Worm (Caenorhabditis elegans) whole organism, young adult: Measurements from ENCODE around the gene nra-1.
A peak's percentile ranks its signal among the peaks of the same experiment; 100 is the strongest.

Source experiments
- B0336.3 ChIP-seq: fragments of 200-800 bp; sonication (Bioruptor generic); IDR thresholded peaks from 2 replicates; pipeline ENCODE4 v1.3.6; 2022; ENCODE audit warnings: missing genetic modification characterization, missing compliant biosample characterization
- D2030.7 ChIP-seq: fragments of 200-800 bp; sonication (Bioruptor generic); IDR thresholded peaks from 2 replicates; pipeline ENCODE4 v1.3.6; 2022; ENCODE audit warnings: missing genetic modification reagents, missing genetic modification characterization, missing compliant biosample characterization
- F22D6.2 ChIP-seq: sonication (generic microtip); optimal IDR thresholded peaks from 2 replicates; lab custom pipeline; 2016; ENCODE audit warnings: mild to moderate bottlenecking, missing genetic modification characterization, missing compliant biosample characterization
- F23B12.7 ChIP-seq: sonication (generic microtip); optimal IDR thresholded peaks from 2 replicates; lab custom pipeline; 2017; ENCODE audit warnings: missing genetic modification characterization, mild to moderate bottlenecking, missing compliant biosample characterization, antibody characterized with exemption, moderate library complexity; ENCODE audit not compliant: insufficient read depth
- F39B2.1 ChIP-seq: fragments of 200-800 bp; sonication (Bioruptor generic); IDR thresholded peaks from 2 replicates; pipeline ENCODE4 v1.3.6; 2022; ENCODE audit warnings: missing genetic modification reagents, missing genetic modification characterization, missing compliant biosample characterization
- F49E8.2 ChIP-seq: sonication (generic microtip); optimal IDR thresholded peaks from 3 replicates; lab custom pipeline; 2017; ENCODE audit warnings: missing genetic modification characterization, mild to moderate bottlenecking, missing compliant biosample characterization, antibody characterized with exemption, moderate library complexity; ENCODE audit not compliant: insufficient read depth
- F55B11.4 ChIP-seq: sonication (generic microtip); optimal IDR thresholded peaks from 2 replicates; lab custom pipeline; 2016; ENCODE audit warnings: missing compliant biosample characterization, missing genetic modification characterization, borderline replicate concordance; ENCODE audit not compliant: insufficient read depth
- T07F8.4 ChIP-seq: sonication (generic microtip); optimal IDR thresholded peaks from 2 replicates; lab custom pipeline; 2016; ENCODE audit warnings: mild to moderate bottlenecking, missing genetic modification characterization, moderate library complexity, missing compliant biosample characterization
- Y53G8AR.9 ChIP-seq: fragments of 200-800 bp; sonication (Bioruptor generic); conservative IDR thresholded peaks from 2 replicates; pipeline ENCODE4 v1.3.6; 2022; ENCODE audit warnings: missing genetic modification reagents, missing genetic modification characterization, missing compliant biosample characterization
- Y56A3A.18 ChIP-seq: fragments of 200-800 bp; sonication (Bioruptor generic); IDR thresholded peaks from 2 replicates; pipeline ENCODE4 v1.3.6; 2022; ENCODE audit warnings: missing genetic modification reagents, missing genetic modification characterization, missing compliant biosample characterization
- Y95B8A.8 ChIP-seq: fragments of 200-800 bp; sonication (Bioruptor generic); IDR thresholded peaks from 2 replicates; pipeline ENCODE4 v1.3.6; 2022; ENCODE audit warnings: missing genetic modification reagents, missing genetic modification characterization, missing compliant biosample characterization
- aptf-2 ChIP-seq: fragments of 200-800 bp; sonication (Bioruptor generic); conservative IDR thresholded peaks from 2 replicates; pipeline ENCODE4 v1.3.6; 2022; ENCODE audit warnings: missing genetic modification reagents, missing genetic modification characterization, missing compliant biosample characterization
- aptf-3 ChIP-seq: fragments of 200-800 bp; sonication (Bioruptor generic); IDR thresholded peaks from 2 replicates; pipeline ENCODE4 v1.3.6; 2022; ENCODE audit warnings: missing genetic modification characterization, missing compliant biosample characterization
- athp-1 ChIP-seq: sonication (generic microtip); optimal IDR thresholded peaks from 2 replicates; lab custom pipeline; 2017; ENCODE audit warnings: mild to moderate bottlenecking, missing genetic modification characterization, missing compliant biosample characterization
- attf-5 ChIP-seq: fragments of 200-800 bp; sonication (Bioruptor generic); optimal IDR thresholded peaks from 2 replicates; lab custom pipeline; 2018; ENCODE audit warnings: mild to moderate bottlenecking, missing genetic modification characterization, missing compliant biosample characterization
- attf-6 ChIP-seq: fragments of 200-800 bp; sonication (Bioruptor generic); IDR thresholded peaks from 2 replicates; pipeline ENCODE4 v1.3.6; 2022; ENCODE audit warnings: missing genetic modification reagents, missing genetic modification characterization, missing compliant biosample characterization
- cebp-1 ChIP-seq, 2 experiments: fragments of 200-800 bp in 1 of 2; sonication (Bioruptor generic) in 1 of 2; sonication (generic microtip) in 1 of 2; IDR thresholded peaks in 1 of 2; optimal IDR thresholded peaks in 1 of 2; 2 replicates each; pipeline versions ENCODE4 v1.3.6 to Lab custom; 2017 to 2022; ENCODE audit warnings: missing compliant biosample characterization in 2 of 2, missing genetic modification characterization in 2 of 2, mild to moderate bottlenecking in 1 of 2, missing genetic modification reagents in 1 of 2, moderate library complexity in 1 of 2
- ceh-27 ChIP-seq: fragments of 200-800 bp; sonication (Bioruptor generic); optimal IDR thresholded peaks from 2 replicates; lab custom pipeline; 2018; ENCODE audit warnings: mild to moderate bottlenecking, missing genetic modification characterization, moderate library complexity, missing compliant biosample characterization
- ceh-79 ChIP-seq: sonication (generic microtip); optimal IDR thresholded peaks from 2 replicates; lab custom pipeline; 2017; ENCODE audit warnings: mild to moderate bottlenecking, missing genetic modification characterization, missing compliant biosample characterization
- dox-1 ChIP-seq: fragments of 200-800 bp; sonication (Bioruptor generic); IDR thresholded peaks from 2 replicates; pipeline ENCODE4 v1.3.6; 2022; ENCODE audit warnings: missing genetic modification reagents, missing genetic modification characterization, missing compliant biosample characterization
- efl-1 ChIP-seq: fragments of 150-350 bp; optimal IDR thresholded peaks from 2 replicates; lab custom pipeline; 2014; ENCODE audit warnings: missing biosample characterization, missing genetic modification reagents, missing genetic modification characterization
- egl-44 ChIP-seq: fragments of 200-800 bp; sonication (Bioruptor generic); IDR thresholded peaks from 2 replicates; pipeline ENCODE4 v1.3.6; 2022; ENCODE audit warnings: missing genetic modification reagents, missing genetic modification characterization, missing compliant biosample characterization
- ekl-4 ChIP-seq: fragments of 200-800 bp; sonication (Bioruptor generic); IDR thresholded peaks from 2 replicates; pipeline ENCODE4 v1.3.6; 2022; ENCODE audit warnings: missing genetic modification reagents, missing genetic modification characterization, missing compliant biosample characterization
- gei-17 ChIP-seq: fragments of 200-800 bp; sonication (Bioruptor generic); optimal IDR thresholded peaks from 2 replicates; lab custom pipeline; 2018; ENCODE audit warnings: mild to moderate bottlenecking, missing genetic modification characterization, missing compliant biosample characterization
- hlh-12 ChIP-seq: sonication (generic microtip); optimal IDR thresholded peaks from 2 replicates; lab custom pipeline; 2016; ENCODE audit warnings: missing genetic modification characterization, missing compliant biosample characterization
- hmg-1.2 ChIP-seq: fragments of 200-800 bp; sonication (Bioruptor generic); IDR thresholded peaks from 2 replicates; pipeline ENCODE4 v1.3.6; 2022; ENCODE audit warnings: missing genetic modification reagents, missing genetic modification characterization, missing compliant biosample characterization
- hsf-1 ChIP-seq: fragments of 200-800 bp; sonication (Bioruptor generic); IDR thresholded peaks from 2 replicates; pipeline ENCODE4 v1.3.6; 2022; ENCODE audit warnings: missing genetic modification reagents, missing genetic modification characterization, missing compliant biosample characterization
- let-607 ChIP-seq, 2 experiments: fragments of 200-800 bp in 1 of 2; sonication (Bioruptor generic) in 1 of 2; sonication (generic microtip) in 1 of 2; optimal IDR thresholded peaks; 2 replicates each; lab custom pipeline; 2016 to 2018; ENCODE audit warnings: mild to moderate bottlenecking in 2 of 2, missing compliant biosample characterization in 2 of 2, missing genetic modification characterization in 2 of 2, moderate library complexity in 2 of 2, missing genotype in 1 of 2
- lin-54 ChIP-seq: fragments of 200-800 bp; sonication (Bioruptor generic); optimal IDR thresholded peaks from 2 replicates; lab custom pipeline; 2018; ENCODE audit warnings: mild to moderate bottlenecking, missing genetic modification characterization, missing compliant biosample characterization
- lir-1 ChIP-seq: fragments of 200-800 bp; sonication (Bioruptor generic); conservative IDR thresholded peaks from 2 replicates; pipeline ENCODE4 v1.3.6; 2022; ENCODE audit warnings: missing genetic modification reagents, missing genetic modification characterization, missing compliant biosample characterization
- lsy-27 ChIP-seq: sonication (generic microtip); optimal IDR thresholded peaks from 2 replicates; lab custom pipeline; 2017; ENCODE audit warnings: missing genetic modification characterization, mild to moderate bottlenecking, missing compliant biosample characterization, antibody characterized with exemption, missing genotype, borderline replicate concordance; ENCODE audit not compliant: insufficient read depth
- madf-10 ChIP-seq: sonication (generic microtip); optimal IDR thresholded peaks from 2 replicates; lab custom pipeline; 2016; ENCODE audit warnings: mild to moderate bottlenecking, missing genetic modification characterization, missing compliant biosample characterization
- mes-4 ChIP-seq: sonication (generic microtip); optimal IDR thresholded peaks from 2 replicates; lab custom pipeline; 2016; ENCODE audit warnings: missing genotype, missing genetic modification characterization, missing compliant biosample characterization
- nhr-120 ChIP-seq: fragments of 200-800 bp; sonication (Bioruptor generic); IDR thresholded peaks from 2 replicates; pipeline ENCODE4 v1.3.6; 2022; ENCODE audit warnings: missing genetic modification characterization, missing compliant biosample characterization
- nhr-27 ChIP-seq: fragments of 200-800 bp; sonication (Bioruptor generic); optimal IDR thresholded peaks from 2 replicates; lab custom pipeline; 2018; ENCODE audit warnings: mild to moderate bottlenecking, missing genetic modification characterization, moderate library complexity, missing compliant biosample characterization
- nhr-80 ChIP-seq: sonication (generic microtip); optimal IDR thresholded peaks from 2 replicates; lab custom pipeline; 2016; ENCODE audit warnings: missing genetic modification characterization, missing compliant biosample characterization
- pbrm-1 ChIP-seq: fragments of 200-800 bp; sonication (Bioruptor generic); IDR thresholded peaks from 2 replicates; pipeline ENCODE4 v1.3.6; 2022; ENCODE audit warnings: missing genetic modification reagents, missing genetic modification characterization, missing compliant biosample characterization
- rcor-1 ChIP-seq: fragments of 200-800 bp; sonication (Bioruptor generic); IDR thresholded peaks from 2 replicates; pipeline ENCODE4 v1.3.6; 2022; ENCODE audit warnings: missing genetic modification reagents, missing genetic modification characterization, missing compliant biosample characterization
- snpc-1.1 ChIP-seq: sonication (generic microtip); optimal IDR thresholded peaks from 2 replicates; lab custom pipeline; 2017; ENCODE audit warnings: missing genetic modification characterization, mild to moderate bottlenecking, missing compliant biosample characterization, antibody characterized with exemption, moderate library complexity, missing genotype, missing genetic modification reagents; ENCODE audit not compliant: insufficient read depth
- sptf-2 ChIP-seq: fragments of 200-800 bp; sonication (Bioruptor generic); optimal IDR thresholded peaks from 2 replicates; lab custom pipeline; 2018; ENCODE audit warnings: mild to moderate bottlenecking, missing genetic modification characterization, missing compliant biosample characterization
- tbx-9 ChIP-seq: sonication (generic microtip); optimal IDR thresholded peaks from 2 replicates; lab custom pipeline; 2016; ENCODE audit warnings: borderline replicate concordance, missing genetic modification characterization, inconsistent platforms, missing compliant biosample characterization
- unc-130 ChIP-seq: sonication (generic microtip); optimal IDR thresholded peaks from 2 replicates; lab custom pipeline; 2016; ENCODE audit warnings: missing genetic modification reagents, missing genetic modification characterization, missing compliant biosample characterization
- unc-62 ChIP-seq: fragments of 150-350 bp; optimal IDR thresholded peaks from 2 replicates; lab custom pipeline; 2014; ENCODE audit warnings: missing biosample characterization, missing genetic modification reagents, missing genetic modification characterization
- zfh-2 ChIP-seq: fragments of 200-800 bp; sonication (Bioruptor generic); conservative IDR thresholded peaks from 2 replicates; pipeline ENCODE4 v1.3.6; 2022; ENCODE audit warnings: missing genetic modification reagents, missing genetic modification characterization, missing compliant biosample characterization
- ztf-3 ChIP-seq: fragments of 200-800 bp; sonication (Bioruptor generic); optimal IDR thresholded peaks from 2 replicates; lab custom pipeline; 2018; ENCODE audit warnings: mild to moderate bottlenecking, missing genetic modification characterization, missing compliant biosample characterization

nra-1 gene

DNA sequence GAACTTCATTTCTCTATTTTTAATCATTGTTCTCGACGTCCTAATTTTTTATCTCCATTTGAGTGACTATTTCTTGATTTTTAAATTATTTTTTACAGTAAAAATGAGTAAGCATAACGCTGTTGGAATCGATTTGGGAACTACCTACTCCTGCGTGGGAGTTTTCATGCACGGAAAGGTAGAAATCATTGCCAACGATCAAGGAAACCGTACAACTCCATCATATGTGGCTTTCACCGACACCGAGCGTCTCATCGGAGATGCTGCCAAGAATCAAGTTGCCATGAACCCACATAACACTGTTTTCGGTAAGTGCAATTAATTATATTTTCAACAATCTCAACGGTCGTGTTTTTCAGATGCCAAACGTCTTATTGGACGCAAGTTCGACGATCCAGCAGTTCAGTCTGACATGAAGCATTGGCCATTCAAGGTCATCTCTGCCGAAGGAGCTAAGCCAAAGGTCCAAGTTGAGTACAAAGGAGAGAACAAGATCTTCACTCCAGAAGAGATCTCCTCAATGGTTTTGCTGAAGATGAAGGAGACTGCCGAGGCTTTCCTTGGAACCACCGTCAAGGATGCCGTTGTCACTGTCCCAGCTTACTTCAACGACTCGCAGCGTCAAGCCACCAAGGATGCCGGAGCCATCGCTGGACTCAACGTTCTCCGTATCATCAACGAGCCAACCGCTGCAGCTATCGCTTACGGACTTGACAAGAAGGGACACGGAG is 5.0 kb downstream of the nra-1 start, which contains the start of gene hsp-1 (continued):
- TF ChIP-seq Y56A3A.18 (GFP tag; lab: Robert Waterston, UW), result no peak; the same call in 1 of the 2 replicates
- no peak for TF ChIP-seq F49E8.2 (tag; lab: Kevin White, UChicago)
- TF ChIP-seq sptf-2 (GFP tag; lab: Kevin White, UChicago), result no peak
- TF ChIP-seq Y95B8A.8, result 0 out of 2 replicates have a peak, but pooled peaks have one; percentile 66
- no peak for TF ChIP-seq gei-17 (GFP tag; lab: Kevin White, UChicago)
- TF ChIP-seq F55B11.4, result peak; percentile 12
- no peak for TF ChIP-seq athp-1 (tag; lab: Kevin White, UChicago)
- no peak for TF ChIP-seq snpc-1.1
- no peak for TF ChIP-seq let-607 (tag; optimal IDR thresholded peaks at IDR 0.05; lab: Kevin White, UChicago)
- TF ChIP-seq lir-1 (GFP tag; lab: Robert Waterston, UW), result no peak
- TF ChIP-seq nhr-27, result no peak
- no peak for TF ChIP-seq ceh-79 (tag; lab: Kevin White, UChicago)
- TF ChIP-seq nhr-120, result no peak
- peak; percentile 30; the same call in 1 of the 2 replicates for TF ChIP-seq aptf-3 (GFP tag; lab: Robert Waterston, UW)
- no peak for TF ChIP-seq mes-4 (tag; lab: Kevin White, UChicago)
- TF ChIP-seq egl-44 (GFP tag; lab: Robert Waterston, UW), result peak; percentile 14; the same call in 1 of the 2 replicates
- peak; percentile 1 for TF ChIP-seq lin-54 (GFP tag; lab: Kevin White, UChicago)
- TF ChIP-seq lsy-27, result no peak
- no peak for TF ChIP-seq Y53G8AR.9
- TF ChIP-seq hsf-1, result peak; percentile 6
- TF ChIP-seq ceh-27 (GFP tag; lab: Kevin White, UChicago), result peak; percentile 40
- peak; percentile 63; the same call in 1 of the 2 replicates for TF ChIP-seq attf-6 (GFP tag; lab: Robert Waterston, UW)
- TF ChIP-seq ztf-3 (GFP tag; lab: Kevin White, UChicago), result no peak
- TF ChIP-seq rcor-1 (GFP tag; lab: Robert Waterston, UW), result 0 out of 2 replicates have a peak, but pooled peaks have one; percentile 23
- TF ChIP-seq cebp-1 (GFP tag; IDR thresholded peaks at IDR 0.05; lab: Robert Waterston, UW), result no peak
- peak; percentile 14 for TF ChIP-seq cebp-1 (tag; optimal IDR thresholded peaks at IDR 0.05; lab: Kevin White, UChicago)
- TF ChIP-seq hmg-1.2 (GFP tag; lab: Robert Waterston, UW), result 0 out of 2 replicates have a peak, but pooled peaks have one; percentile 4
- TF ChIP-seq tbx-9, result no peak
- peak; percentile 33; the same call in 1 of the 2 replicates for TF ChIP-seq F39B2.1 (GFP tag; lab: Robert Waterston, UW)
- TF ChIP-seq dox-1 (GFP tag; lab: Robert Waterston, UW), result peak; percentile 48
- TF ChIP-seq attf-5 (GFP tag; lab: Kevin White, UChicago), result no peak
- no peak; the same call in 1 of the 2 replicates for TF ChIP-seq ekl-4 (GFP tag; lab: Robert Waterston, UW)
- no peak for TF ChIP-seq F22D6.2 (tag; lab: Kevin White, UChicago)
- no peak for TF ChIP-seq pbrm-1 (GFP tag; lab: Robert Waterston, UW)
- TF ChIP-seq nhr-80 (tag; lab: Kevin White, UChicago), result no peak
- no peak for TF ChIP-seq efl-1
- no peak for TF ChIP-seq madf-10 (tag; lab: Kevin White, UChicago)
- no peak for TF ChIP-seq T07F8.4 (tag; lab: Kevin White, UChicago)
- peak; percentile 13 for TF ChIP-seq B0336.3 (GFP tag; lab: Robert Waterston, UW)
- no peak for TF ChIP-seq aptf-2 (GFP tag; lab: Robert Waterston, UW)
- peak; percentile 81; the same call in 1 of the 2 replicates for TF ChIP-seq zfh-2 (GFP tag; lab: Robert Waterston, UW)
- no peak for TF ChIP-seq unc-130
- TF ChIP-seq F23B12.7 (tag; lab: Kevin White, UChicago), result no peak
- TF ChIP-seq hlh-12, result no peak
- no peak for TF ChIP-seq unc-62
- 0 out of 2 replicates have a peak, but pooled peaks have one; percentile 20 for TF ChIP-seq D2030.7 (GFP tag; lab: Robert Waterston, UW)
